Fruit fly (Drosophila melanogaster) whole organism, pupa: Measurements from ENCODE around the gene Fit2.

Source experiments
- CG10348 ChIP-seq: fragments of 200-800 bp; sonication (Bioruptor generic); IDR thresholded peaks from 2 replicates; pipeline ENCODE4 v1.3.6; 2022; ENCODE audit warnings: missing biosample characterization, missing genetic modification characterization
- CG12605 ChIP-seq: fragments of 200-800 bp; sonication (Bioruptor generic); IDR thresholded peaks from 2 replicates; pipeline ENCODE4 v1.3.6; 2022; ENCODE audit warnings: missing biosample characterization, missing genetic modification characterization
- CG14655 ChIP-seq: fragments of 200-800 bp; sonication (Bioruptor generic); optimal IDR thresholded peaks from 3 replicates; lab custom pipeline; 2017; ENCODE audit warnings: mild to moderate bottlenecking, missing biosample characterization, missing genetic modification reagents, missing genetic modification characterization
- CG15710 ChIP-seq: fragments of 200-800 bp; sonication (Bioruptor generic); optimal IDR thresholded peaks from 2 replicates; lab custom pipeline; 2018; ENCODE audit warnings: missing biosample characterization, mild to moderate bottlenecking, missing genetic modification characterization, moderate library complexity
- CG17806 ChIP-seq: fragments of 200-800 bp; sonication (Bioruptor generic); optimal IDR thresholded peaks from 2 replicates; lab custom pipeline; 2018; ENCODE audit warnings: missing biosample characterization, mild to moderate bottlenecking, missing genetic modification characterization, moderate library complexity
- CG34367 ChIP-seq: fragments of 200-800 bp; sonication (Bioruptor generic); optimal IDR thresholded peaks from 2 replicates; lab custom pipeline; 2018; ENCODE audit warnings: missing biosample characterization, mild to moderate bottlenecking, missing genetic modification characterization
- CG4496 ChIP-seq: fragments of 200-800 bp; sonication (Bioruptor generic); IDR thresholded peaks from 3 replicates; pipeline ENCODE4 v1.3.6; 2022; ENCODE audit warnings: missing biosample characterization, missing genetic modification characterization
- CG8159 ChIP-seq: fragments of 200-800 bp; sonication (Bioruptor generic); optimal IDR thresholded peaks from 3 replicates; lab custom pipeline; 2018; ENCODE audit warnings: missing biosample characterization, mild to moderate bottlenecking, missing genetic modification characterization, moderate library complexity
- CG8301 ChIP-seq: fragments of 200-800 bp; sonication (Bioruptor generic); optimal IDR thresholded peaks from 2 replicates; lab custom pipeline; 2018; ENCODE audit warnings: missing biosample characterization, mild to moderate bottlenecking, missing genetic modification characterization
- CG9948 ChIP-seq: fragments of 200-800 bp; sonication (Bioruptor generic); optimal IDR thresholded peaks from 2 replicates; lab custom pipeline; 2018; ENCODE audit warnings: missing biosample characterization, mild to moderate bottlenecking, missing genetic modification characterization, moderate library complexity
- D1 ChIP-seq: fragments of 200-800 bp; sonication (Bioruptor generic); optimal IDR thresholded peaks from 2 replicates; lab custom pipeline; 2018; ENCODE audit warnings: missing biosample characterization, mild to moderate bottlenecking, missing genetic modification characterization, moderate library complexity
- EcR ChIP-seq: fragments of 200-800 bp; sonication (Bioruptor generic); optimal IDR thresholded peaks from 3 replicates; lab custom pipeline; 2019; ENCODE audit warnings: missing biosample characterization, missing genetic modification characterization, mild to moderate bottlenecking, moderate library complexity, missing genetic modification reagents
- fd96Ca ChIP-seq: fragments of 200-800 bp; sonication (Bioruptor generic); IDR thresholded peaks from 3 replicates; pipeline ENCODE4 v1.3.6; 2022; ENCODE audit warnings: missing biosample characterization, missing genetic modification characterization
- gl ChIP-seq: fragments of 200-800 bp; sonication (Bioruptor generic); optimal IDR thresholded peaks from 2 replicates; lab custom pipeline; 2018; ENCODE audit warnings: missing biosample characterization, mild to moderate bottlenecking, missing genetic modification characterization

DNA sequence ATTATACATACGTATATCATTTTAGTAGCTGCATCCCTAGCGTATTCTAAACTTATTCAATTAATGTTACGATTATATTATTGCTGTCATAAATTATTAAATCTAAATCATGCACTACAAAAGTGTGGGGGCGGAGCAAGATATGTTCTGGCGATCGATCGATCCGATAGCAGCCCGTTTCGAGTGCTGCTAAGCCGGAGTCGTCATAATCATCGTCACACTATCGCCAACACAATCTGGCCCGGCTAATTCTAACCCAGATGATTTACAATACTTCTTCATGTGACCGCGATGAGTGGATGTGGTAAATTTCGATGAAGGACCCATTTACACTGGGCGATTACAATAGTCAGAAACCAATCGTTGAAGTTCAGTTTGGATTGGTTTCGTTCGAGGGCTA, 29.3 kb upstream of the Fit2 start:
- TF ChIP-seq CG9948 (tag; lab: Kevin White, UChicago) (no peak), CG10348 (GFP tag; lab: Robert Waterston, UW) (no peak), CG17806 (tag; lab: Kevin White, UChicago) (no peak), CG8301 (tag; lab: Kevin White, UChicago) (no peak), EcR (no peak), CG14655 (GFP tag; lab: Kevin White, UChicago) (no peak), CG12605 (GFP tag; lab: Robert Waterston, UW) (no peak), CG4496 (GFP tag; lab: Robert Waterston, UW) (no peak), fd96Ca (no peak), CG34367 (no peak), gl (tag; lab: Kevin White, UChicago) (no peak), D1 (tag; lab: Kevin White, UChicago) (no peak), CG15710 (tag; lab: Kevin White, UChicago) (no peak), CG8159 (tag; lab: Kevin White, UChicago) (no peak)
